Fruit fly (Drosophila melanogaster) whole organism, embryonic: ENCODE results near the gene CG15362.

Experiments used
- Atf-2 ChIP-seq: fragments of 200-800 bp; sonication (Bioruptor generic); optimal IDR thresholded peaks from 2 replicates; lab custom pipeline; 2016; ENCODE audit warnings: missing biosample characterization, missing genetic modification characterization
- CG10366 ChIP-seq: fragments of 200-800 bp; sonication (Bioruptor generic); IDR thresholded peaks from 2 replicates; pipeline ENCODE4 v1.3.6; 2022; ENCODE audit warnings: missing biosample characterization, missing genetic modification characterization
- CG10565 ChIP-seq: fragments of 200-800 bp; sonication (Bioruptor generic); optimal IDR thresholded peaks from 3 replicates; lab custom pipeline; 2016; ENCODE audit warnings: missing biosample characterization, mild to moderate bottlenecking, missing genetic modification characterization
- CG10654 ChIP-seq: fragments of 200-800 bp; sonication (Bioruptor generic); optimal IDR thresholded peaks from 2 replicates; lab custom pipeline; 2016; ENCODE audit warnings: missing biosample characterization, missing genetic modification characterization
- CG11723 ChIP-seq: fragments of 200-800 bp; sonication (Bioruptor generic); optimal IDR thresholded peaks from 2 replicates; lab custom pipeline; 2017; ENCODE audit warnings: missing biosample characterization, mild to moderate bottlenecking, missing genetic modification characterization
- CG13287 ChIP-seq: fragments of 200-800 bp; sonication (Bioruptor generic); IDR thresholded peaks from 2 replicates; pipeline ENCODE4 v1.3.6; 2022; ENCODE audit warnings: missing biosample characterization, missing genetic modification characterization; ENCODE audit not compliant: partially characterized antibody
- CG16813 ChIP-seq: fragments of 200-800 bp; sonication (Bioruptor generic); IDR thresholded peaks from 3 replicates; pipeline ENCODE4 v1.3.6; 2022; ENCODE audit warnings: missing biosample characterization, missing genetic modification characterization; ENCODE audit not compliant: partially characterized antibody
- CG17612 ChIP-seq: fragments of 200-800 bp; sonication (Bioruptor generic); IDR thresholded peaks from 2 replicates; pipeline ENCODE4 v1.3.6; 2022; ENCODE audit warnings: missing biosample characterization, missing genetic modification characterization
- CG17829 ChIP-seq: fragments of 200-800 bp; optimal IDR thresholded peaks from 2 replicates; lab custom pipeline; 2019; ENCODE audit warnings: missing biosample characterization, mild to moderate bottlenecking, missing genetic modification characterization, moderate library complexity
- CG2120 ChIP-seq: fragments of 200-800 bp; sonication (Bioruptor generic); optimal IDR thresholded peaks from 3 replicates; lab custom pipeline; 2016; ENCODE audit warnings: missing biosample characterization, missing genetic modification characterization
- CG2129 ChIP-seq: fragments of 200-800 bp; sonication (Bioruptor generic); IDR thresholded peaks from 2 replicates; pipeline ENCODE4 v1.3.6; 2022; ENCODE audit warnings: missing biosample characterization, missing genetic modification characterization; ENCODE audit not compliant: partially characterized antibody
- CG2199 ChIP-seq: fragments of 200-800 bp; sonication (Bioruptor generic); IDR thresholded peaks from 3 replicates; pipeline ENCODE4 v1.3.6; 2022; ENCODE audit warnings: missing biosample characterization, missing genetic modification characterization
- CG30403 ChIP-seq: fragments of 200-800 bp; sonication (Bioruptor generic); optimal IDR thresholded peaks from 3 replicates; lab custom pipeline; 2016; ENCODE audit warnings: missing biosample characterization, missing genetic modification characterization
- CG4424 ChIP-seq: fragments of 200-800 bp; sonication (Bioruptor generic); optimal IDR thresholded peaks from 3 replicates; lab custom pipeline; 2016; ENCODE audit warnings: missing biosample characterization, missing genetic modification characterization
- CG5953 ChIP-seq: fragments of 200-800 bp; sonication (Bioruptor generic); IDR thresholded peaks from 2 replicates; pipeline ENCODE4 v1.3.6; 2022; ENCODE audit warnings: missing biosample characterization, missing genetic modification characterization
- CG7372 ChIP-seq: fragments of 200-800 bp; sonication (Bioruptor generic); IDR thresholded peaks from 2 replicates; pipeline ENCODE4 v1.3.6; 2022; ENCODE audit warnings: missing biosample characterization, missing genetic modification characterization
- CG8765 ChIP-seq: fragments of 200-800 bp; sonication (Bioruptor generic); IDR thresholded peaks from 2 replicates; pipeline ENCODE4 v1.3.6; 2022; ENCODE audit warnings: missing biosample characterization, missing genetic modification characterization
- CG9727 ChIP-seq: fragments of 200-800 bp; sonication (Bioruptor generic); optimal IDR thresholded peaks from 3 replicates; lab custom pipeline; 2017; ENCODE audit warnings: missing biosample characterization, mild to moderate bottlenecking, missing genetic modification characterization
- CG9932 ChIP-seq: fragments of 200-800 bp; sonication (Bioruptor generic); IDR thresholded peaks from 2 replicates; pipeline ENCODE4 v1.3.6; 2022; ENCODE audit warnings: missing biosample characterization, missing genetic modification characterization
- D19B ChIP-seq: fragments of 200-800 bp; sonication (Bioruptor generic); optimal IDR thresholded peaks from 2 replicates; lab custom pipeline; 2017; ENCODE audit warnings: missing biosample characterization, mild to moderate bottlenecking, missing genetic modification characterization
- E2f2 ChIP-seq: fragments of 200-800 bp; sonication (Bioruptor generic); IDR thresholded peaks from 2 replicates; pipeline ENCODE4 v1.3.6; 2022; ENCODE audit warnings: missing biosample characterization, missing genetic modification characterization
- ERR ChIP-seq: fragments of 200-800 bp; sonication (Bioruptor generic); optimal IDR thresholded peaks from 2 replicates; lab custom pipeline; 2016; ENCODE audit warnings: missing biosample characterization, missing genetic modification characterization
- Ets97D ChIP-seq: fragments of 200-800 bp; sonication (Bioruptor generic); optimal IDR thresholded peaks from 3 replicates; lab custom pipeline; 2016; ENCODE audit warnings: missing biosample characterization, missing genetic modification characterization
- HLH4C ChIP-seq: fragments of 200-800 bp; sonication (Bioruptor generic); IDR thresholded peaks from 3 replicates; pipeline ENCODE4 v1.3.6; 2022; ENCODE audit warnings: missing biosample characterization, missing genetic modification characterization; ENCODE audit not compliant: partially characterized antibody
- Hmx ChIP-seq: fragments of 200-800 bp; sonication (Bioruptor generic); optimal IDR thresholded peaks from 2 replicates; lab custom pipeline; 2016; ENCODE audit warnings: missing biosample characterization, missing genetic modification characterization
- Med ChIP-seq: fragments of 200-800 bp; sonication (Bioruptor generic); peaks from one replicate; lab custom pipeline; 2016; ENCODE audit warnings: missing biosample characterization, missing genetic modification characterization, mild to moderate bottlenecking, inconsistent platforms, moderate library complexity
- Opbp ChIP-seq: fragments of 200-800 bp; sonication (Bioruptor generic); IDR thresholded peaks from 3 replicates; pipeline ENCODE4 v1.3.6; 2022; ENCODE audit warnings: missing biosample characterization, missing genetic modification characterization; ENCODE audit not compliant: partially characterized antibody
- ara ChIP-seq: fragments of 200-800 bp; sonication (Bioruptor generic); IDR thresholded peaks from 2 replicates; pipeline ENCODE4 v1.3.6; 2022; ENCODE audit warnings: missing biosample characterization, missing genetic modification characterization
- ase ChIP-seq: fragments of 200-800 bp; sonication (Bioruptor generic); IDR thresholded peaks from 3 replicates; pipeline ENCODE4 v1.3.6; 2022; ENCODE audit warnings: missing biosample characterization, missing genetic modification characterization
- btn ChIP-seq: fragments of 200-800 bp; sonication (Bioruptor generic); optimal IDR thresholded peaks from 2 replicates; lab custom pipeline; 2016; ENCODE audit warnings: missing biosample characterization, missing genetic modification characterization
- ci ChIP-seq: fragments of 200-800 bp; sonication (Bioruptor generic); IDR thresholded peaks from 3 replicates; pipeline ENCODE4 v1.3.6; 2022; ENCODE audit warnings: missing biosample characterization, missing genetic modification characterization
- fd64A ChIP-seq: fragments of 200-800 bp; sonication (Bioruptor generic); optimal IDR thresholded peaks from 3 replicates; lab custom pipeline; 2018; ENCODE audit warnings: missing biosample characterization, mild to moderate bottlenecking, missing genetic modification characterization
- fru ChIP-seq: fragments of >200 bp; optimal IDR thresholded peaks from 2 replicates; lab custom pipeline; 2017
- gcm2 ChIP-seq: fragments of 200-800 bp; sonication (Bioruptor generic); optimal IDR thresholded peaks from 2 replicates; lab custom pipeline; 2016; ENCODE audit warnings: missing biosample characterization, missing genetic modification characterization
- hbn ChIP-seq: fragments of 200-800 bp; sonication (Bioruptor generic); IDR thresholded peaks from 2 replicates; pipeline ENCODE4 v1.3.6; 2022; ENCODE audit warnings: missing biosample characterization, missing genetic modification characterization; ENCODE audit not compliant: partially characterized antibody
- jigr1 ChIP-seq: fragments of 200-800 bp; sonication (Bioruptor generic); IDR thresholded peaks from 3 replicates; pipeline ENCODE4 v1.3.6; 2022; ENCODE audit warnings: missing biosample characterization, missing genetic modification characterization
- ken ChIP-seq: fragments of 200-800 bp; sonication (Bioruptor generic); IDR thresholded peaks from 3 replicates; pipeline ENCODE4 v1.3.6; 2022; ENCODE audit warnings: missing biosample characterization, missing genetic modification characterization
- maf-S ChIP-seq: fragments of 200-800 bp; sonication (Bioruptor generic); optimal IDR thresholded peaks from 2 replicates; lab custom pipeline; 2016; ENCODE audit warnings: missing biosample characterization, missing genetic modification characterization
- mirr ChIP-seq: fragments of 200-800 bp; sonication (Bioruptor generic); optimal IDR thresholded peaks from 3 replicates; lab custom pipeline; 2018; ENCODE audit warnings: missing biosample characterization, mild to moderate bottlenecking, missing genetic modification characterization
- nau ChIP-seq: fragments of 200-800 bp; sonication (Bioruptor generic); optimal IDR thresholded peaks from 3 replicates; lab custom pipeline; 2017; ENCODE audit warnings: missing biosample characterization, mild to moderate bottlenecking, missing genetic modification characterization, missing genetic modification reagents
- pan ChIP-seq, 4 experiments: fragments of >200 bp in 3 of 4; fragments of 200-800 bp in 1 of 4; sonication (Bioruptor generic) in 1 of 4; optimal IDR thresholded peaks in 3 of 4; IDR thresholded peaks in 1 of 4; 2 replicates each; pipeline versions ENCODE4 v1.3.6 to Lab custom; 2017 to 2022; ENCODE audit warnings: missing biosample characterization in 2 of 4, missing genetic modification characterization in 2 of 4, mixed read lengths in 1 of 4
- phol ChIP-seq: fragments of 200-800 bp; sonication (Bioruptor generic); optimal IDR thresholded peaks from 3 replicates; lab custom pipeline; 2018; ENCODE audit warnings: missing biosample characterization, mild to moderate bottlenecking, missing genetic modification characterization, moderate library complexity
- row ChIP-seq: fragments of 200-800 bp; sonication (Bioruptor generic); IDR thresholded peaks from 3 replicates; pipeline ENCODE4 v1.3.6; 2022; ENCODE audit warnings: missing biosample characterization, missing genetic modification characterization
- slbo ChIP-seq: fragments of 200-800 bp; sonication (Bioruptor generic); IDR thresholded peaks from 2 replicates; pipeline ENCODE4 v1.3.6; 2022; ENCODE audit warnings: missing biosample characterization, missing genetic modification characterization
- so ChIP-seq: fragments of 200-800 bp; sonication (Bioruptor generic); IDR thresholded peaks from 3 replicates; pipeline ENCODE4 v1.3.6; 2022; ENCODE audit warnings: missing biosample characterization, missing genetic modification characterization
- tna ChIP-seq: fragments of 200-800 bp; sonication (Bioruptor generic); IDR thresholded peaks from 2 replicates; pipeline ENCODE4 v1.3.6; 2022; ENCODE audit warnings: missing biosample characterization, missing genetic modification characterization; ENCODE audit not compliant: partially characterized antibody
- unc-4 ChIP-seq: fragments of 200-800 bp; sonication (Bioruptor generic); IDR thresholded peaks from 2 replicates; pipeline ENCODE4 v1.3.6; 2022; ENCODE audit warnings: missing biosample characterization, missing genetic modification characterization; ENCODE audit not compliant: partially characterized antibody
- zen ChIP-seq: fragments of 200-800 bp; sonication (Bioruptor generic); optimal IDR thresholded peaks from 3 replicates; lab custom pipeline; 2018; ENCODE audit warnings: missing biosample characterization, mild to moderate bottlenecking, missing genetic modification characterization, moderate library complexity
- zen2 ChIP-seq: fragments of 200-800 bp; sonication (Bioruptor generic); IDR thresholded peaks from 3 replicates; pipeline ENCODE4 v1.3.6; 2022; ENCODE audit warnings: missing biosample characterization, missing genetic modification characterization; ENCODE audit not compliant: partially characterized antibody

Gene CG15362

dm6 chr2L:1981726-1982367, 871 bp downstream of the CG15362 start, which contains the start of gene CG7289 (continued):
- TF ChIP-seq CG16813 (GFP tag; lab: Robert Waterston, UW) (peak; percentile 59), so (GFP tag; lab: Robert Waterston, UW) (peak; percentile 8; the same call in 1 of the 3 replicates), ara (GFP tag; lab: Robert Waterston, UW) (0 out of 2 replicates have a peak, but pooled peaks have one; percentile 24), CG4424 (no peak), Ets97D (GFP tag; lab: Kevin White, UChicago) (peak; percentile 14), mirr (GFP tag; lab: Kevin White, UChicago) (no peak), D19B (GFP tag; lab: Kevin White, UChicago) (peak; percentile 99), phol (peak; percentile 15), unc-4 (peak; percentile 60), CG9932 (GFP tag; lab: Robert Waterston, UW) (peak; percentile 48; the same call in 1 of the 2 replicates), E2f2 (GFP tag; lab: Robert Waterston, UW) (peak; percentile 42; the same call in 1 of the 2 replicates), row (peak; percentile 70), maf-S (GFP tag; lab: Kevin White, UChicago) (no peak), pan (optimal IDR thresholded peaks at IDR 0.05; lab: Kevin White, UChicago) (peak in 1 of 2 experiments; percentile 28), pan (GFP tag; optimal IDR thresholded peaks at IDR 0.05 in 1 of 2, IDR thresholded peaks at IDR 0.05 in 1 of 2) (peak in 1 of 2 experiments; percentile 34), gcm2 (GFP tag; lab: Kevin White, UChicago) (no peak), CG2120 (GFP tag; lab: Kevin White, UChicago) (peak; percentile 46), CG8765 (no peak), Atf-2 (no peak), btn (GFP tag; lab: Kevin White, UChicago) (no peak), slbo (GFP tag; lab: Robert Waterston, UW) (peak; percentile 40; the same call in 1 of the 2 replicates), Med (GFP tag; lab: Kevin White, UChicago) (peak; percentile 42), nau (GFP tag; lab: Kevin White, UChicago) (no peak), CG7372 (no peak), tna (GFP tag; lab: Robert Waterston, UW) (peak; percentile 38; the same call in 1 of the 2 replicates), ase (GFP tag; lab: Robert Waterston, UW) (no peak), CG17612 (GFP tag; lab: Robert Waterston, UW) (no peak), HLH4C (peak; percentile 57; the same call in 2 of the 3 replicates), ken (no peak), CG13287 (peak; percentile 78), CG17829 (tag; lab: Kevin White, UChicago) (peak; percentile 18), Hmx (GFP tag; lab: Kevin White, UChicago) (no peak), CG2129 (GFP tag; lab: Robert Waterston, UW) (no peak), CG11723 (GFP tag; lab: Kevin White, UChicago) (no peak), CG2199 (GFP tag; lab: Robert Waterston, UW) (no peak), CG30403 (peak; percentile 6), CG9727 (GFP tag; lab: Kevin White, UChicago) (no peak), jigr1 (GFP tag; lab: Robert Waterston, UW) (no peak), fd64A (GFP tag; lab: Kevin White, UChicago) (no peak), fru (lab: Kevin White, UChicago) (no peak), ci (GFP tag; lab: Robert Waterston, UW) (0 out of 3 replicates have a peak, but pooled peaks have one; percentile 9), CG10654 (GFP tag; lab: Kevin White, UChicago) (no peak), zen (tag; lab: Kevin White, UChicago) (no peak), zen2 (GFP tag; lab: Robert Waterston, UW) (peak; percentile 48; the same call in 2 of the 3 replicates), CG10565 (no peak), CG10366 (GFP tag; lab: Robert Waterston, UW) (no peak), hbn (peak; percentile 38; the same call in 1 of the 2 replicates), CG5953 (GFP tag; lab: Robert Waterston, UW) (no peak), Opbp (GFP tag; lab: Robert Waterston, UW) (peak; percentile 71; the same call in 2 of the 3 replicates), ERR (GFP tag; lab: Kevin White, UChicago) (no peak)
